ENCODE assay signal across 2 worm cellular contexts in the genomic region with DNA sequence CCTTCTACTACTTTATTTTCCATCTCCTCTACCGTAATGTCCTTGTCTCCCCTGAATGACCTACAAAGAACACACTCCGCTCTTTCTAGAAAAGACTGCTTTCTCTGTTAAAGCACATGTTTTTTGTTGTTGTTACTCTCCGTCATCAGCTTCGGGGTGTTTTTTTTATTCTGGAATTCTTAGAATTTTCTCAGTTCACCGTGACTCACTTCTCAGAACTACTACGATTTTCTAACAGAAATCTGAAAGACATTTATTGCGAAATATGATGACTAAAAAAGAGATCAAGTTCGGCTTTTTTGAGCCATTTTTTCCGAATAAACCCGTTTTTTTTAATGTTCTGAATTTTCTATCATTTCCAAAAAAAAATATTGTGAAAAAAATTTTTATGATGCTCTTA.
TF ChIP-seq lines count a peak whose summit lies in the region.

No protein-coding gene starts in this region.

TF ChIP-seq in whole organism, L1 larva, 84 proteins besides CTCF, POLR2A, EP300 and RAD21 (continued from another document):
- TF ChIP-seq zip-4 (GFP tag; optimal IDR thresholded peaks at IDR 0.05; lab: Kevin White, UChicago) (peak; percentile 48), fkh-4 (tag; optimal IDR thresholded peaks at IDR 0.05; lab: Kevin White, UChicago; ENCODE audit: borderline replicate concordance) (no peak)

TF ChIP-seq in whole organism, L4 larva, 104 proteins besides CTCF, POLR2A, EP300 and RAD21 (continued from another document):
- TF ChIP-seq snpc-4 (tag; optimal IDR thresholded peaks at IDR 0.05; lab: Kevin White, UChicago), result no peak
TF ChIP-seq in whole organism, L4 larva: peak in this region for 9.
